Worm (Caenorhabditis elegans) whole organism, L2 larva: ENCODE data around the gene lpr-7.

Experiments used
- C34F6.9 ChIP-seq: fragments of 150-350 bp; optimal IDR thresholded peaks from 2 replicates; lab custom pipeline; 2014; ENCODE audit warnings: missing biosample characterization, missing genetic modification characterization
- R02D3.7 ChIP-seq: fragments of 150-350 bp; optimal IDR thresholded peaks from 2 replicates; lab custom pipeline; 2014; ENCODE audit warnings: missing biosample characterization, missing genetic modification characterization
- Y55F3AM.14 ChIP-seq: fragments of 200-800 bp; sonication (Bioruptor generic); optimal IDR thresholded peaks from 2 replicates; lab custom pipeline; 2018; ENCODE audit warnings: mild to moderate bottlenecking, missing genetic modification characterization, missing compliant biosample characterization
- ZK546.5 ChIP-seq: sonication (generic microtip); optimal IDR thresholded peaks from 2 replicates; lab custom pipeline; 2017; ENCODE audit warnings: missing biosample characterization, missing genetic modification characterization
- elt-3 ChIP-seq: sonication (generic microtip); optimal IDR thresholded peaks from 2 replicates; lab custom pipeline; 2017; ENCODE audit warnings: missing biosample characterization, missing genetic modification characterization
- mbf-1 ChIP-seq: sonication (generic microtip); optimal IDR thresholded peaks from 2 replicates; lab custom pipeline; 2017; ENCODE audit warnings: missing biosample characterization, missing genetic modification characterization
- nhr-237 ChIP-seq: fragments of 150-350 bp; optimal IDR thresholded peaks from 2 replicates; lab custom pipeline; 2014; ENCODE audit warnings: missing biosample characterization, missing genetic modification characterization
- nhr-77 ChIP-seq: fragments of 150-350 bp; optimal IDR thresholded peaks from 2 replicates; lab custom pipeline; 2014; ENCODE audit warnings: missing biosample characterization, missing genetic modification characterization
- sma-9 ChIP-seq, 2 experiments: fragments of 150-350 bp in 1 of 2; sonication (generic microtip) in 1 of 2; optimal IDR thresholded peaks; 2 replicates each; lab custom pipeline; 2014 to 2016; ENCODE audit warnings: missing genetic modification characterization in 2 of 2, mild to moderate bottlenecking in 1 of 2, missing biosample characterization in 1 of 2, missing compliant biosample characterization in 1 of 2, missing genetic modification reagents in 1 of 2, moderate library complexity in 1 of 2
- unc-62 ChIP-seq: fragments of 150-350 bp; optimal IDR thresholded peaks from 2 replicates; lab custom pipeline; 2014; ENCODE audit warnings: missing biosample characterization, missing genetic modification reagents, missing genetic modification characterization

- no peak for TF ChIP-seq C34F6.9 (tag; lab: Kevin White, UChicago)
- no peak for TF ChIP-seq nhr-237 (tag; lab: Kevin White, UChicago)
- TF ChIP-seq Y55F3AM.14 (GFP tag; lab: Kevin White, UChicago) = no peak
- TF ChIP-seq ZK546.5 = no peak
- TF ChIP-seq R02D3.7 (tag; lab: Kevin White, UChicago) = no peak
- TF ChIP-seq elt-3 (tag; lab: Kevin White, UChicago) = no peak
- TF ChIP-seq nhr-77 = no peak
- TF ChIP-seq sma-9 (GFP tag; optimal IDR thresholded peaks at IDR 0.05; lab: Kevin White, UChicago) = no peak
- no peak for TF ChIP-seq sma-9 (tag; optimal IDR thresholded peaks at IDR 0.05; lab: Kevin White, UChicago)
- TF ChIP-seq mbf-1 (tag; lab: Kevin White, UChicago) = no peak
- no peak for TF ChIP-seq unc-62 (GFP tag; lab: Kevin White, UChicago)
These were observed 25.4 kb downstream of the lpr-7 start for ce11 chrX:681413-681812.
